Worm (Caenorhabditis elegans) whole organism, midembryonic: ENCODE measurements around the gene pen-2.

Experiments
- T22C8.4 ChIP-seq: fragments of 200-800 bp; sonication (Bioruptor generic); IDR thresholded peaks from 2 replicates; pipeline ENCODE4 v1.3.6; 2022; ENCODE audit warnings: missing genetic modification characterization, missing compliant biosample characterization
- cog-1 ChIP-seq: sonication (generic microtip); optimal IDR thresholded peaks from 2 replicates; lab custom pipeline; 2016; ENCODE audit warnings: missing genetic modification characterization, missing compliant biosample characterization
- flt-1 ChIP-seq: fragments of 200-800 bp; sonication (Bioruptor generic); IDR thresholded peaks from 2 replicates; pipeline ENCODE4 v1.3.6; 2022; ENCODE audit warnings: missing genetic modification characterization, missing compliant biosample characterization
- klf-2 ChIP-seq: fragments of 200-800 bp; sonication (Bioruptor generic); conservative IDR thresholded peaks from 2 replicates; pipeline ENCODE4 v1.3.6; 2022; ENCODE audit warnings: missing genetic modification reagents, missing genetic modification characterization, missing compliant biosample characterization
- med-1 ChIP-seq: sonication (generic microtip); optimal IDR thresholded peaks from 2 replicates; lab custom pipeline; 2017; ENCODE audit warnings: missing genetic modification characterization, mild to moderate bottlenecking, missing compliant biosample characterization, antibody characterized with exemption, missing genetic modification reagents; ENCODE audit not compliant: insufficient read depth
- ref-1 ChIP-seq: fragments of 200-800 bp; sonication (Bioruptor generic); conservative IDR thresholded peaks from 2 replicates; pipeline ENCODE4 v1.3.6; 2022; ENCODE audit warnings: missing genetic modification reagents, missing genetic modification characterization, missing compliant biosample characterization
- tab-1 ChIP-seq: fragments of 200-800 bp; sonication (Bioruptor generic); IDR thresholded peaks from 2 replicates; pipeline ENCODE4 v1.3.6; 2022; ENCODE audit warnings: missing genetic modification characterization, missing compliant biosample characterization
- ztf-23 ChIP-seq: fragments of 200-800 bp; sonication (Bioruptor generic); IDR thresholded peaks from 2 replicates; pipeline ENCODE4 v1.3.6; 2022; ENCODE audit warnings: missing genetic modification reagents, missing genetic modification characterization, missing compliant biosample characterization
- ztf-29 ChIP-seq: fragments of 200-800 bp; sonication (Bioruptor generic); IDR thresholded peaks from 2 replicates; pipeline ENCODE4 v1.3.6; 2022; ENCODE audit warnings: missing genetic modification reagents, missing genetic modification characterization, missing compliant biosample characterization

DNA sequence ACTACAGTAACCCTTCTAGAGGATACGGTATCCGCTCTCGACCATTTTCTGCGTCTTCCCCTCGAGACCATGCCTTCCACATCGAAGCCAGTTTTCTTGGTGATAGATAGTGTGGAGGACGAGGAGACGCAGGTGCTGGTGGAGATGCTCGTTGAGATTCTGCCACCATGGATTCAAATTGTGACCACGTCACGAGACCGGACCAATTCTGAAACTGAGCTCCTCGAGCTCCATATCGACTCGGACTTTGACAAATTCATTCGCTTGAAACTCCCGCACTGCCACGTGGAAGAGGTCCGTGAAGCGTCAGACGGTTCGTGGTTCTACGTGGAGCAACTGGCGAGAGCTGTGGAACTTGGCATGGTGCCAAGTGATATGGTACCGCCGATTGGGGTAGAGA is 18.3 kb downstream of the pen-2 start:
- TF ChIP-seq T22C8.4 (GFP tag; lab: Robert Waterston, UW), result no peak
- TF ChIP-seq tab-1 (GFP tag; lab: Robert Waterston, UW), result no peak
- TF ChIP-seq flt-1, result no peak
- TF ChIP-seq ztf-29 (GFP tag; lab: Robert Waterston, UW), result no peak
- TF ChIP-seq med-1 (GFP tag; lab: Kevin White, UChicago), result no peak
- no peak for TF ChIP-seq klf-2
- TF ChIP-seq ztf-23 (GFP tag; lab: Robert Waterston, UW), result no peak
- no peak for TF ChIP-seq ref-1 (GFP tag; lab: Robert Waterston, UW)
- no peak for TF ChIP-seq cog-1 (tag; lab: Kevin White, UChicago)
